Worm (Caenorhabditis elegans): ENCODE results near the gene Y69E1A.3.
A peak's percentile ranks its signal among the peaks of the same experiment; 100 is the strongest.

Gene Y69E1A.3

DNA sequence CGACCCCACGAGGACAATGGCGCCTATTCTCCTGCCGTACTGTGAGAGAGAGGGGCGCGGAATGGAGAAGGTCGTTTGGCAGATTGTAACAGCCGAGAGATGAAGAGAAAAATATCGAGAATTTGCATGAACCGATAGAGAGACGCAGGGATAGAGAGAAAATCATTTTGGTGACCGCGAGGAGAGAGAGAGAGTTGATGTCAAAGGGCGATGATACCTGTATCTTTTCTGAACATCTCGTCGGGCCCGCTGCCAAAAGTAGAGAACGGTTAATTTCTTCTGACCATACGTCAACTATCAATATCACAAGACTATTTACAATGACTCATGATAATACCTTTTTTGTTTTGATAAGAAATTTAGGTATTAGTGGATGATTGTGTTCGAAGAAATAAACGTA is 23.9 kb downstream of the Y69E1A.3 start (continued):
- peak; percentile 52 for TF ChIP-seq mes-2 (tag; optimal IDR thresholded peaks at IDR 0.05; ENCODE audit: poor library complexity, severe bottlenecking)
- TF ChIP-seq fkh-10 (GFP tag; optimal IDR thresholded peaks at IDR 0.05), result no peak
- no peak for TF ChIP-seq skn-1 (tag; optimal IDR thresholded peaks at IDR 0.05)
- no peak for TF ChIP-seq daf-19 (GFP tag; conservative IDR thresholded peaks at IDR 0.05)
- no peak for TF ChIP-seq daf-16 (GFP tag; optimal IDR thresholded peaks at IDR 0.05)
- no peak for TF ChIP-seq daf-16 (tag; optimal IDR thresholded peaks at IDR 0.05)
- TF ChIP-seq dmd-9 (GFP tag; IDR thresholded peaks at IDR 0.05), result no peak
- peak; percentile 33 for TF ChIP-seq mxl-3 (GFP tag; optimal IDR thresholded peaks at IDR 0.05)
- TF ChIP-seq nhr-28 (tag; optimal IDR thresholded peaks at IDR 0.05), result peak; percentile 70
- peak; percentile 66 for TF ChIP-seq mep-1 (tag; optimal IDR thresholded peaks at IDR 0.05)
- TF ChIP-seq ceh-62 (tag; optimal IDR thresholded peaks at IDR 0.05), result no peak
- no peak for TF ChIP-seq madf-5 (GFP tag; IDR thresholded peaks at IDR 0.05)
- TF ChIP-seq vab-7 (GFP tag; IDR thresholded peaks at IDR 0.05), result no peak
- TF ChIP-seq lin-38 (GFP tag; IDR thresholded peaks at IDR 0.05), result no peak

ce11 chrIV:10978641-10979040 is 26.5 kb downstream of the Y69E1A.3 start:
- no peak for TF ChIP-seq zip-11 (GFP tag; IDR thresholded peaks at IDR 0.05)
- no peak for TF ChIP-seq ceh-44 (GFP tag; IDR thresholded peaks at IDR 0.05)
- TF ChIP-seq unc-130 (GFP tag; optimal IDR thresholded peaks at IDR 0.05), result no peak

DNA sequence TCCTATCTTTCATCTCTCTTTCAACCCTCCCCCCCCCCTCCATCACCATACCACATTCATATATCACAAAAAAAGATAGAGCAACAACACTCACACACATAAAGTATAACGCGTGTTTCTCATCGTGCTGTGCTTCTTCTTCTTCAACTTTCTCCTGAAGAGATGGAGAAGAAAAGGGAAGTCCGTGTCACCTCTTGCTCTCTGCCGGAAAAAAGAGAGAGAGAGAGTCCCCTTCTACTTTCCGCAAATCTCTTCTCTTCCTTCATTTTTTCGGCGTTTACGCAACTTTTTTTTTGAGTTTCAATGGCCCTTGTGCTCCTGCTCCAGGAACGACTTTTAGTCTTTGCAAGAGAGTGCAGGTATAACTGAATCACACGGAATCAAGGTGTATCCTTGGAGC is 27.6 kb downstream of the Y69E1A.3 start:
- TF ChIP-seq mxl-3 (GFP tag; optimal IDR thresholded peaks at IDR 0.05), result no peak
- no peak; the same call in 1 of the 2 replicates for TF ChIP-seq lin-38 (GFP tag; IDR thresholded peaks at IDR 0.05)
- TF ChIP-seq nhr-28 (tag; optimal IDR thresholded peaks at IDR 0.05), result peak; percentile 2
- no peak for TF ChIP-seq snpc-1.2 (GFP tag; IDR thresholded peaks at IDR 0.05)
- peak; percentile 22 for TF ChIP-seq mep-1 (tag; optimal IDR thresholded peaks at IDR 0.05)
- no peak for TF ChIP-seq lim-7 (GFP tag; IDR thresholded peaks at IDR 0.05)
- TF ChIP-seq nhr-102 (tag; optimal IDR thresholded peaks at IDR 0.05), result no peak
- no peak for TF ChIP-seq zip-2 (tag; optimal IDR thresholded peaks at IDR 0.05)
- no peak for TF ChIP-seq vab-7 (GFP tag; IDR thresholded peaks at IDR 0.05)
- peak in 1 of 2 experiments; percentile 94 for TF ChIP-seq unc-62 (GFP tag; optimal IDR thresholded peaks at IDR 0.05 in 1 of 2)
- no peak for TF ChIP-seq unc-62 (tag; optimal IDR thresholded peaks at IDR 0.05)
- TF ChIP-seq fkh-10 (GFP tag; optimal IDR thresholded peaks at IDR 0.05), result peak; percentile 46
- TF ChIP-seq nhr-41 (GFP tag; IDR thresholded peaks at IDR 0.05), result no peak
- TF ChIP-seq hlh-11 (tag; optimal IDR thresholded peaks at IDR 0.05), result peak; percentile 46
- no peak for TF ChIP-seq mdl-1 (tag; optimal IDR thresholded peaks at IDR 0.05)
- TF ChIP-seq hif-1 (tag; optimal IDR thresholded peaks at IDR 0.05), result no peak
- no peak for TF ChIP-seq ama-1 (optimal IDR thresholded peaks at IDR 0.05)
- no peak for TF ChIP-seq mxl-2 (GFP tag; conservative IDR thresholded peaks at IDR 0.05)
- TF ChIP-seq ceh-32 (tag; optimal IDR thresholded peaks at IDR 0.05; ENCODE audit: poor library complexity), result no peak
- peak; percentile 63; the same call in 1 of the 2 replicates for TF ChIP-seq ctbp-1 (GFP tag; IDR thresholded peaks at IDR 0.05)
- no peak for TF ChIP-seq ceh-62 (tag; optimal IDR thresholded peaks at IDR 0.05)
- TF ChIP-seq nhr-42 (GFP tag; IDR thresholded peaks at IDR 0.05), result no peak
- no peak for TF ChIP-seq pqm-1 (tag; optimal IDR thresholded peaks at IDR 0.05)
- TF ChIP-seq zfp-3 (GFP tag; conservative IDR thresholded peaks at IDR 0.05), result no peak
- TF ChIP-seq set-16 (GFP tag; IDR thresholded peaks at IDR 0.05), result no peak
- TF ChIP-seq lin-39 (tag; optimal IDR thresholded peaks at IDR 0.05), result no peak
- no peak for TF ChIP-seq nhr-48 (tag; optimal IDR thresholded peaks at IDR 0.05)
- TF ChIP-seq ZK337.2 (GFP tag; IDR thresholded peaks at IDR 0.05), result no peak
- peak; percentile 25 for TF ChIP-seq aha-1 (tag)
- peak; percentile 45 for TF ChIP-seq hlh-30 (tag; optimal IDR thresholded peaks at IDR 0.05; ENCODE audit: insufficient read depth)
- no peak for TF ChIP-seq F10B5.3 (tag; optimal IDR thresholded peaks at IDR 0.05)
- no peak for TF ChIP-seq arid-1 (GFP tag; conservative IDR thresholded peaks at IDR 0.05)
- TF ChIP-seq lsy-2 (tag; optimal IDR thresholded peaks at IDR 0.05), result peak in 1 of 2 experiments; percentile 13
- peak; percentile 10 for TF ChIP-seq mes-2 (tag; optimal IDR thresholded peaks at IDR 0.05; ENCODE audit: poor library complexity, severe bottlenecking)
- no peak for TF ChIP-seq dmd-9 (GFP tag; IDR thresholded peaks at IDR 0.05)

Measured in whole organism, L4 larva.